Worm (Caenorhabditis elegans) whole organism, L1 larva: Measurements from ENCODE around the gene T01E8.8.

Experiments used
- C04F5.9 ChIP-seq: sonication (generic microtip); optimal IDR thresholded peaks from 2 replicates; lab custom pipeline; 2016; ENCODE audit warnings: missing genetic modification characterization, missing compliant biosample characterization
- C16A3.4 ChIP-seq: fragments of 150-350 bp; optimal IDR thresholded peaks from 2 replicates; lab custom pipeline; 2014; ENCODE audit warnings: missing biosample characterization, missing genetic modification characterization
- F16B12.6 ChIP-seq: fragments of 150-350 bp; optimal IDR thresholded peaks from 2 replicates; lab custom pipeline; 2014; ENCODE audit warnings: missing biosample characterization, missing genetic modification characterization
- Y116A8C.19 ChIP-seq: sonication (generic microtip); optimal IDR thresholded peaks from 2 replicates; lab custom pipeline; 2016; ENCODE audit warnings: missing compliant biosample characterization, missing genetic modification characterization, borderline replicate concordance
- ceh-63 ChIP-seq: fragments of 200-800 bp; sonication (Bioruptor generic); optimal IDR thresholded peaks from 2 replicates; lab custom pipeline; 2018; ENCODE audit warnings: mild to moderate bottlenecking, missing genetic modification characterization, missing compliant biosample characterization
- ceh-8 ChIP-seq: fragments of 200-800 bp; sonication (Bioruptor generic); optimal IDR thresholded peaks from 2 replicates; lab custom pipeline; 2018; ENCODE audit warnings: mild to moderate bottlenecking, missing genetic modification characterization, moderate library complexity, missing compliant biosample characterization
- ceh-90 ChIP-seq: sonication (generic microtip); optimal IDR thresholded peaks from 2 replicates; lab custom pipeline; 2016; ENCODE audit warnings: missing genetic modification characterization, missing compliant biosample characterization
- ces-1 ChIP-seq: fragments of 150-350 bp; optimal IDR thresholded peaks from 2 replicates; lab custom pipeline; 2014; ENCODE audit warnings: missing biosample characterization, missing genetic modification reagents, missing genetic modification characterization
- efl-1 ChIP-seq, 4 experiments: fragments of 150-350 bp; optimal IDR thresholded peaks in 3 of 4; peaks in 1 of 4; 1 replicate in 1 of 4; 2 replicates in 3 of 4; lab custom pipeline; 2014; ENCODE audit warnings: missing biosample characterization in 2 of 4, missing genetic modification characterization in 2 of 4, missing genetic modification reagents in 2 of 4
- egl-13 ChIP-seq: sonication (generic microtip); optimal IDR thresholded peaks from 2 replicates; lab custom pipeline; 2016; ENCODE audit warnings: missing genotype, missing genetic modification reagents, missing genetic modification characterization, missing compliant biosample characterization
- elt-2 ChIP-seq: sonication (generic microtip); optimal IDR thresholded peaks from 2 replicates; lab custom pipeline; 2016; ENCODE audit warnings: missing genetic modification characterization, mild to moderate bottlenecking, inconsistent platforms, missing compliant biosample characterization, missing genetic modification reagents
- ets-5 ChIP-seq: fragments of 200-800 bp; sonication (Bioruptor generic); IDR thresholded peaks from 2 replicates; pipeline ENCODE4 v1.3.6; 2022; ENCODE audit warnings: missing genetic modification characterization, missing compliant biosample characterization
- fkh-4 ChIP-seq: sonication (generic microtip); optimal IDR thresholded peaks from 2 replicates; lab custom pipeline; 2016; ENCODE audit warnings: missing compliant biosample characterization, missing genetic modification characterization, borderline replicate concordance
- fkh-8 ChIP-seq: sonication (generic microtip); optimal IDR thresholded peaks from 2 replicates; lab custom pipeline; 2016; ENCODE audit warnings: mild to moderate bottlenecking, missing genetic modification characterization, missing compliant biosample characterization
- fos-1 ChIP-seq: fragments of 150-350 bp; optimal IDR thresholded peaks from 2 replicates; lab custom pipeline; 2014; ENCODE audit warnings: missing biosample characterization, missing genetic modification characterization
- grh-1 ChIP-seq: fragments of 200-800 bp; sonication (Bioruptor generic); IDR thresholded peaks from 2 replicates; pipeline ENCODE4 v1.3.6; 2022; ENCODE audit warnings: missing genetic modification reagents, missing genetic modification characterization, missing compliant biosample characterization
- hlh-4 ChIP-seq: sonication (generic microtip); optimal IDR thresholded peaks from 2 replicates; lab custom pipeline; 2016; ENCODE audit warnings: mild to moderate bottlenecking, missing genetic modification characterization, missing compliant biosample characterization
- irx-1 ChIP-seq: sonication (generic microtip); optimal IDR thresholded peaks from 2 replicates; lab custom pipeline; 2016; ENCODE audit warnings: missing genetic modification characterization, missing compliant biosample characterization
- lin-35 ChIP-seq, 2 experiments: fragments of 150-350 bp; optimal IDR thresholded peaks; 2 replicates each; lab custom pipeline; 2014; ENCODE audit warnings: missing biosample characterization in 2 of 2, missing genetic modification characterization in 2 of 2, missing genetic modification reagents in 2 of 2
- lsy-2 ChIP-seq, 2 experiments: fragments of 150-350 bp; optimal IDR thresholded peaks; 2 replicates each; lab custom pipeline; 2014; ENCODE audit warnings: missing biosample characterization in 2 of 2, missing genetic modification characterization in 2 of 2
- mdl-1 ChIP-seq, 2 experiments: fragments of 150-350 bp; optimal IDR thresholded peaks; 2 replicates each; lab custom pipeline; 2014 to 2017; ENCODE audit warnings: missing biosample characterization in 2 of 2, missing genetic modification characterization in 2 of 2, inconsistent platforms in 1 of 2
- nhr-12 ChIP-seq: sonication (generic microtip); optimal IDR thresholded peaks from 2 replicates; lab custom pipeline; 2017; ENCODE audit warnings: missing biosample characterization, missing genetic modification characterization
- nhr-28 ChIP-seq: fragments of 150-350 bp; optimal IDR thresholded peaks from 2 replicates; lab custom pipeline; 2014; ENCODE audit warnings: missing biosample characterization, missing genetic modification characterization
- pag-3 ChIP-seq: sonication (generic microtip); optimal IDR thresholded peaks from 2 replicates; lab custom pipeline; 2017; ENCODE audit warnings: missing genetic modification characterization, mild to moderate bottlenecking, missing compliant biosample characterization, antibody characterized with exemption, borderline replicate concordance; ENCODE audit not compliant: insufficient read depth
- rnt-1 ChIP-seq: sonication (generic microtip); optimal IDR thresholded peaks from 2 replicates; lab custom pipeline; 2016; ENCODE audit warnings: mild to moderate bottlenecking, missing genetic modification characterization, moderate library complexity, missing compliant biosample characterization
- sup-37 ChIP-seq: fragments of 200-800 bp; sonication (Bioruptor generic); optimal IDR thresholded peaks from 2 replicates; lab custom pipeline; 2018; ENCODE audit warnings: mild to moderate bottlenecking, missing genetic modification characterization, missing compliant biosample characterization
- swsn-7 ChIP-seq: sonication (generic microtip); optimal IDR thresholded peaks from 2 replicates; lab custom pipeline; 2016; ENCODE audit warnings: missing genetic modification characterization, missing compliant biosample characterization
- unc-62 ChIP-seq: fragments of 150-350 bp; optimal IDR thresholded peaks from 2 replicates; lab custom pipeline; 2014; ENCODE audit warnings: missing biosample characterization, missing genetic modification reagents, missing genetic modification characterization
- xbp-1 ChIP-seq: sonication (generic microtip); optimal IDR thresholded peaks from 2 replicates; lab custom pipeline; 2016; ENCODE audit warnings: missing genetic modification characterization, missing compliant biosample characterization
- zag-1 ChIP-seq: fragments of 150-350 bp; optimal IDR thresholded peaks from 2 replicates; lab custom pipeline; 2014; ENCODE audit warnings: missing biosample characterization, missing genetic modification characterization

T01E8.8 gene

ce11 chrII:10221627-10222026 is 9.4 kb upstream of the T01E8.8 start:
- TF ChIP-seq elt-2 (tag; lab: Kevin White, UChicago) (peak; percentile 68), fkh-4 (no peak)

- TF ChIP-seq lsy-2 (tag; optimal IDR thresholded peaks at IDR 0.05; lab: Kevin White, UChicago) (no peak), efl-1 (optimal IDR thresholded peaks at IDR 0.05; lab: Kevin White, UChicago) (no peak), efl-1 (GFP tag; optimal IDR thresholded peaks at IDR 0.05 in 1 of 2; lab: Kevin White, UChicago) (peak in 1 of 2 experiments; percentile 38)
Observed at ce11 chrII:10222577-10222976, 8.5 kb upstream of the T01E8.8 start, which contains the start of gene plc-3. plc-3 (plus strand) TSS chrII:10222877.

DNA sequence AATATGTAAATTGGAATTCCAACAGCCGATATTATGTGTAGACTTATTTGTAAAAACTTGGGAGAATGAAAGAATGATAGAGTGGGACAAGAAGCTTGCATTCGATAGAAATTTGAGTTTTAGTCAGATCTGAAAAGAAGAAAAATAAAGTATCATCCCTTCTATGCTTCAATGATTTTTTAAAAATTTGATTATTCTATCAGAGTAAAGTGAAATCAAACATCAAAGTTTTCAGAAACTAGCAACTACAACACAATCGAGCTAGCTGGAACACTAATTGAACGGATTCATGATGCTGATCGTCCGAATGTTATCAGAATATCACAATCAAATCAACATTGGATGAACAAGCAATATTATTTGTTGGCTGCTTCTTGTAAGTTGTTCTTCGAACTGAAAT is 4.0 kb upstream of the T01E8.8 start, which contains the start of gene srh-135:
Gene srh-135, minus strand, starts transcription at position 101 of the 400 bp plus-strand sequence.
- TF ChIP-seq pag-3 (no peak), C04F5.9 (tag; lab: Kevin White, UChicago) (no peak), xbp-1 (no peak), nhr-12 (tag; lab: Kevin White, UChicago) (no peak), irx-1 (tag; lab: Kevin White, UChicago) (no peak), nhr-28 (tag; lab: Kevin White, UChicago) (no peak), elt-2 (tag; lab: Kevin White, UChicago) (no peak), unc-62 (no peak), lin-35 (GFP tag; optimal IDR thresholded peaks at IDR 0.05; lab: Kevin White, UChicago) (no peak), fkh-8 (no peak), egl-13 (tag; lab: Kevin White, UChicago) (no peak)

- TF ChIP-seq Y116A8C.19 (tag; lab: Kevin White, UChicago): no peak
- TF ChIP-seq pag-3: no peak
- peak; percentile 57 for TF ChIP-seq elt-2 (tag; lab: Kevin White, UChicago)
- TF ChIP-seq zag-1: no peak
- TF ChIP-seq, all 84 proteins: peak for 1
Observed at ce11 chrII:10231874-10232273, 802 bp downstream of the T01E8.8 start.

- TF ChIP-seq efl-1 (optimal IDR thresholded peaks at IDR 0.05; lab: Kevin White, UChicago): no peak
- TF ChIP-seq efl-1 (GFP tag; optimal IDR thresholded peaks at IDR 0.05 in 1 of 2; lab: Kevin White, UChicago): no peak
- no peak for TF ChIP-seq mdl-1 (tag; optimal IDR thresholded peaks at IDR 0.05; lab: Kevin White, UChicago)
- no peak for TF ChIP-seq C16A3.4 (tag; lab: Kevin White, UChicago)
- no peak for TF ChIP-seq fos-1 (tag; lab: Kevin White, UChicago)
- no peak for TF ChIP-seq ets-5 (GFP tag; lab: Robert Waterston, UW)
- no peak for TF ChIP-seq sup-37 (GFP tag; lab: Kevin White, UChicago)
- no peak for TF ChIP-seq ceh-8 (GFP tag; lab: Kevin White, UChicago)
Observed at ce11 chrII:10234398-10234797, 3.3 kb downstream of the T01E8.8 start, which contains the start of gene ubxn-5. ubxn-5 (minus strand) TSS chrII:10234498.

DNA sequence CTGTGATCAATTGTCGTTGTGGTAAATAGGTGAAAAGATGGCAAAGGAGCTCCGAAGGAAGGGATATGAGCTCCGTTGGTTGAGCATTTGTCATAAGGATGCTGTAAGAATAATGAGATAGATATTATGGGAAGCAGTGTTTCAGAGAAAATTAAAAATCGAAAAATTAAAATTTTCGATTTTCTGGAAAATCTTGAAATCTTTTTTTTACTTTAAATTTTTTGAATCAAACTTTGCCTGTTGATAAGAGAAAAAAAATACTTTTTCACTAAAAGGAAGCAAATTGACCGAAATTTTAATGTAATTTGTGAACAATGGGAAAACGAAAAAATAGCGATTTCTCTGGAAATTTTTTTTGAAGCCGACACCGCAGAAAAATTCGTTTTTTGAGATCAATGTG is 8.5 kb downstream of the T01E8.8 start, which contains the start of gene mec-15:
Gene mec-15, minus strand, starts transcription at position 101 of the 400 bp plus-strand sequence.
- TF ChIP-seq hlh-4 (tag; lab: Kevin White, UChicago) (no peak), ces-1 (GFP tag; lab: Kevin White, UChicago) (no peak), F16B12.6 (tag; lab: Kevin White, UChicago) (no peak), mdl-1 (tag; optimal IDR thresholded peaks at IDR 0.05; lab: Kevin White, UChicago) (no peak), ceh-63 (no peak), swsn-7 (tag; lab: Kevin White, UChicago) (no peak), rnt-1 (tag; lab: Kevin White, UChicago) (no peak), grh-1 (GFP tag; lab: Robert Waterston, UW) (no peak), ceh-90 (no peak)
